Worm (Caenorhabditis elegans) whole organism, midembryonic: ENCODE measurements around the gene T25B9.9.

Source experiments
- cog-1 ChIP-seq: sonication (generic microtip); optimal IDR thresholded peaks from 2 replicates; lab custom pipeline; 2016; ENCODE audit warnings: missing genetic modification characterization, missing compliant biosample characterization
- tab-1 ChIP-seq: fragments of 200-800 bp; sonication (Bioruptor generic); IDR thresholded peaks from 2 replicates; pipeline ENCODE4 v1.3.6; 2022; ENCODE audit warnings: missing genetic modification characterization, missing compliant biosample characterization

- no peak for TF ChIP-seq tab-1 (GFP tag; lab: Robert Waterston, UW)
- no peak for TF ChIP-seq cog-1 (tag; lab: Kevin White, UChicago)
Observed at ce11 chrIV:10778582-10778981, 9.1 kb downstream of the T25B9.9 start.
